Fruit fly (Drosophila melanogaster) whole organism, wandering third instar larva: ENCODE results near the gene CG32713.
A peak's percentile ranks its signal among the peaks of the same experiment; 100 is the strongest.

Experiments used
- Abd-B ChIP-seq: fragments of >200 bp; optimal IDR thresholded peaks from 2 replicates; lab custom pipeline; 2017; ENCODE audit warnings: missing biosample characterization, missing genetic modification characterization
- CG32264 ChIP-seq: fragments of 200-800 bp; sonication (Bioruptor generic); optimal IDR thresholded peaks from 2 replicates; lab custom pipeline; 2016; ENCODE audit warnings: missing biosample characterization, missing genetic modification characterization
- CG9705 ChIP-seq: fragments of 200-800 bp; sonication (Bioruptor generic); optimal IDR thresholded peaks from 2 replicates; lab custom pipeline; 2018; ENCODE audit warnings: missing biosample characterization, mild to moderate bottlenecking, missing genetic modification characterization
- CrebA ChIP-seq: fragments of 200-800 bp; sonication (Bioruptor generic); optimal IDR thresholded peaks from 2 replicates; lab custom pipeline; 2016; ENCODE audit warnings: missing biosample characterization, mild to moderate bottlenecking, missing genetic modification characterization, borderline replicate concordance
- Dfd ChIP-seq: fragments of >200 bp; optimal IDR thresholded peaks from 2 replicates; lab custom pipeline; 2017; ENCODE audit warnings: missing biosample characterization, missing genetic modification characterization
- Dif ChIP-seq: fragments of 200-275, 200-300 bp; sonication (Bioruptor generic); optimal IDR thresholded peaks from 2 replicates; lab custom pipeline; 2018; ENCODE audit warnings: missing biosample characterization, missing genetic modification characterization; ENCODE audit not compliant: partially characterized antibody
- GATAd ChIP-seq: sonication (Bioruptor generic); optimal IDR thresholded peaks from 2 replicates; lab custom pipeline; 2016; ENCODE audit warnings: missing biosample characterization, missing genetic modification characterization
- HLH106 ChIP-seq: fragments of 200-800 bp; optimal IDR thresholded peaks from 3 replicates; lab custom pipeline; 2019; ENCODE audit warnings: missing biosample characterization, mild to moderate bottlenecking, missing genetic modification characterization, moderate library complexity
- Hnf4 ChIP-seq: fragments of 200-800 bp; sonication (Bioruptor generic); optimal IDR thresholded peaks from 2 replicates; lab custom pipeline; 2016; ENCODE audit warnings: missing biosample characterization, mild to moderate bottlenecking, missing genetic modification characterization
- Hr78 ChIP-seq: fragments of >200 bp; optimal IDR thresholded peaks from 2 replicates; lab custom pipeline; 2017; ENCODE audit warnings: missing biosample characterization, missing genetic modification characterization
- Hr83 ChIP-seq: fragments of 200-300 bp; sonication (Bioruptor generic); optimal IDR thresholded peaks from 2 replicates; lab custom pipeline; 2016; ENCODE audit warnings: missing biosample characterization, mild to moderate bottlenecking, missing genetic modification characterization, moderate library complexity; ENCODE audit not compliant: poor library complexity, severe bottlenecking
- Jra ChIP-seq: sonication (Bioruptor generic); optimal IDR thresholded peaks from 2 replicates; lab custom pipeline; 2016; ENCODE audit warnings: missing biosample characterization, missing genetic modification characterization
- Mio ChIP-seq: sonication (Bioruptor generic); optimal IDR thresholded peaks from 2 replicates; lab custom pipeline; 2016; ENCODE audit warnings: missing biosample characterization, missing genetic modification characterization
- Myc ChIP-seq: fragments of >200 bp; optimal IDR thresholded peaks from 2 replicates; lab custom pipeline; 2017
- N ChIP-seq: fragments of >200 bp; optimal IDR thresholded peaks from 2 replicates; lab custom pipeline; 2018; ENCODE audit warnings: missing biosample characterization, missing external identifiers, missing genetic modification characterization
- OdsH ChIP-seq: fragments of 200-800 bp; sonication (Bioruptor generic); optimal IDR thresholded peaks from 2 replicates; lab custom pipeline; 2016; ENCODE audit warnings: missing biosample characterization, mild to moderate bottlenecking, missing genetic modification characterization
- Rel ChIP-seq, 2 experiments: fragments of 200-800 bp; sonication (Bioruptor generic) in 1 of 2; optimal IDR thresholded peaks; 2 replicates in 1 of 2; 3 replicates in 1 of 2; lab custom pipeline; 2016 to 2019; ENCODE audit warnings: mild to moderate bottlenecking in 2 of 2, missing biosample characterization in 2 of 2, missing genetic modification characterization in 2 of 2, moderate library complexity in 1 of 2
- Sp1 ChIP-seq: fragments of 200-800 bp; sonication (Bioruptor generic); optimal IDR thresholded peaks from 3 replicates; lab custom pipeline; 2019; ENCODE audit warnings: missing biosample characterization, mild to moderate bottlenecking, missing genetic modification characterization, moderate library complexity
- Vsx2 ChIP-seq: fragments of 200-300, 225-300 bp; sonication (Bioruptor generic); optimal IDR thresholded peaks from 2 replicates; lab custom pipeline; 2018; ENCODE audit warnings: missing biosample characterization, missing genetic modification characterization; ENCODE audit not compliant: partially characterized antibody
- br ChIP-seq: fragments of 200-800 bp; sonication (Bioruptor generic); optimal IDR thresholded peaks from 2 replicates; lab custom pipeline; 2016; ENCODE audit warnings: missing biosample characterization, missing genetic modification characterization
- brk ChIP-seq: fragments of 200-800 bp; sonication (Bioruptor generic); optimal IDR thresholded peaks from 2 replicates; lab custom pipeline; 2016; ENCODE audit warnings: missing biosample characterization, mild to moderate bottlenecking, missing genetic modification characterization
- dl ChIP-seq, 2 experiments: fragments of 175-275, 200-275 bp in 1 of 2; fragments of 200-275 bp in 1 of 2; sonication (Bioruptor generic); optimal IDR thresholded peaks; lab custom pipeline; 2018; ENCODE audit warnings: mild to moderate bottlenecking in 2 of 2, missing biosample characterization in 2 of 2, missing genetic modification characterization in 2 of 2, moderate library complexity in 2 of 2; ENCODE audit not compliant: partially characterized antibody in 2 of 2, insufficient read depth in 1 of 2
- dmrt93B ChIP-seq: fragments of 200-800 bp; sonication (Bioruptor generic); optimal IDR thresholded peaks from 2 replicates; lab custom pipeline; 2018; ENCODE audit warnings: missing biosample characterization, mild to moderate bottlenecking, missing genetic modification characterization
- dsf ChIP-seq: sonication (Bioruptor generic); optimal IDR thresholded peaks from 2 replicates; lab custom pipeline; 2016; ENCODE audit warnings: missing biosample characterization, missing genetic modification characterization, borderline replicate concordance
- ey ChIP-seq: fragments of 200-800 bp; sonication (Bioruptor generic); optimal IDR thresholded peaks from 2 replicates; lab custom pipeline; 2016; ENCODE audit warnings: missing biosample characterization, missing genetic modification characterization
- foxo ChIP-seq, 2 experiments: fragments of 200-800 bp; sonication (Bioruptor generic); optimal IDR thresholded peaks; 2 replicates in 1 of 2; 3 replicates in 1 of 2; lab custom pipeline; 2016 to 2017; ENCODE audit warnings: missing biosample characterization in 2 of 2, missing genetic modification characterization in 2 of 2
- fru ChIP-seq: fragments of 200-800 bp; sonication (Bioruptor generic); optimal IDR thresholded peaks from 3 replicates; lab custom pipeline; 2016; ENCODE audit warnings: missing biosample characterization, mild to moderate bottlenecking, missing genetic modification characterization
- h ChIP-seq: fragments of 200-800 bp; sonication (Bioruptor generic); optimal IDR thresholded peaks from 3 replicates; lab custom pipeline; 2016; ENCODE audit warnings: missing biosample characterization, mild to moderate bottlenecking, missing genetic modification characterization
- jim ChIP-seq: fragments of 175-275, 200-325 bp; sonication (Bioruptor generic); optimal IDR thresholded peaks from 2 replicates; lab custom pipeline; 2016; ENCODE audit warnings: missing biosample characterization, mild to moderate bottlenecking, missing genetic modification characterization
- lola ChIP-seq: fragments of >200 bp; optimal IDR thresholded peaks from 2 replicates; lab custom pipeline; 2017; ENCODE audit warnings: missing biosample characterization, missing genetic modification characterization
- pan ChIP-seq: fragments of >200 bp; optimal IDR thresholded peaks from 2 replicates; lab custom pipeline; 2017
- psq ChIP-seq: fragments of 200-800 bp; sonication (Bioruptor generic); optimal IDR thresholded peaks from 3 replicates; lab custom pipeline; 2017; ENCODE audit warnings: missing biosample characterization, mild to moderate bottlenecking, missing genetic modification characterization, moderate library complexity
- rgr ChIP-seq: fragments of 200-800 bp; sonication (Bioruptor generic); optimal IDR thresholded peaks from 3 replicates; lab custom pipeline; 2016; ENCODE audit warnings: missing biosample characterization, mild to moderate bottlenecking, missing genetic modification characterization
- sage ChIP-seq: fragments of 200-800 bp; sonication (Bioruptor generic); optimal IDR thresholded peaks from 2 replicates; lab custom pipeline; 2016; ENCODE audit warnings: missing biosample characterization, mild to moderate bottlenecking, missing genetic modification characterization
- sv ChIP-seq: fragments of 200-800 bp; sonication (Bioruptor generic); optimal IDR thresholded peaks from 3 replicates; lab custom pipeline; 2016; ENCODE audit warnings: missing biosample characterization, missing genetic modification characterization
- tai ChIP-seq: sonication (Bioruptor generic); optimal IDR thresholded peaks from 2 replicates; lab custom pipeline; 2016; ENCODE audit warnings: missing biosample characterization, missing genetic modification characterization
- usp ChIP-seq: fragments of >200 bp; optimal IDR thresholded peaks from 2 replicates; lab custom pipeline; 2017; ENCODE audit warnings: missing biosample characterization, missing genetic modification characterization
- woc ChIP-seq: sonication (Bioruptor generic); optimal IDR thresholded peaks from 2 replicates; lab custom pipeline; 2016; ENCODE audit warnings: missing biosample characterization, mild to moderate bottlenecking, missing genetic modification characterization

Gene CG32713

dm6 chrX:8420772-8421448, 36.5 kb downstream of the CG32713 start:
- no peak for TF ChIP-seq CG9705 (GFP tag; lab: Kevin White, UChicago)
- TF ChIP-seq Dfd: peak; percentile 99
- TF ChIP-seq OdsH (GFP tag; lab: Kevin White, UChicago): peak; percentile 38
- TF ChIP-seq fru (GFP tag; lab: Kevin White, UChicago): peak; percentile 45
- peak; percentile 78 for TF ChIP-seq pan (lab: Kevin White, UChicago)
- TF ChIP-seq ey: peak; percentile 52
- peak; percentile 48 for TF ChIP-seq rgr
- peak; percentile 44 for TF ChIP-seq Hr83
- peak; percentile 45 for TF ChIP-seq woc (GFP tag; lab: Kevin White, UChicago)
- TF ChIP-seq Hr78 (GFP tag; lab: Kevin White, UChicago): no peak
- peak; percentile 28 for TF ChIP-seq br (GFP tag; lab: Kevin White, UChicago)
- peak; percentile 32 for TF ChIP-seq Sp1 (GFP tag; lab: Kevin White, UChicago)
- peak; percentile 98 for TF ChIP-seq Dif (GFP tag; lab: Kevin White, UChicago)
- TF ChIP-seq jim (GFP tag; lab: Kevin White, UChicago): no peak
- TF ChIP-seq CrebA (GFP tag; lab: Kevin White, UChicago): no peak
- TF ChIP-seq Myc (lab: Kevin White, UChicago): no peak
- no peak for TF ChIP-seq lola (GFP tag; lab: Kevin White, UChicago)
- peak; percentile 89 for TF ChIP-seq psq (GFP tag; lab: Kevin White, UChicago)
- TF ChIP-seq usp (GFP tag; lab: Kevin White, UChicago): no peak
- no peak for TF ChIP-seq dsf (GFP tag; lab: Kevin White, UChicago)
- TF ChIP-seq dmrt93B (GFP tag; lab: Kevin White, UChicago): no peak
- TF ChIP-seq GATAd: no peak
- peak; percentile 91 to 97 for TF ChIP-seq dl (GFP tag; optimal IDR thresholded peaks at IDR 0.05; lab: Kevin White, UChicago; ENCODE audit: insufficient read depth in 1 of 2, partially characterized antibody in 2 of 2)
- peak; percentile 59 for TF ChIP-seq h (GFP tag; lab: Kevin White, UChicago)
- peak; percentile 44 for TF ChIP-seq sage (GFP tag; lab: Kevin White, UChicago)
- peak; percentile 22 for TF ChIP-seq tai (GFP tag; lab: Kevin White, UChicago)
- TF ChIP-seq sv: no peak
- TF ChIP-seq Jra (GFP tag; lab: Kevin White, UChicago): peak; percentile 60
- TF ChIP-seq Abd-B (GFP tag; lab: Kevin White, UChicago): no peak
- TF ChIP-seq brk (GFP tag; lab: Kevin White, UChicago): no peak
- TF ChIP-seq N (GFP tag; lab: Kevin White, UChicago): peak; percentile 80
- TF ChIP-seq Mio (GFP tag; lab: Kevin White, UChicago): no peak
- TF ChIP-seq foxo (GFP tag; optimal IDR thresholded peaks at IDR 0.05; lab: Kevin White, UChicago): peak in 1 of 2 experiments; percentile 47
- peak; percentile 20 for TF ChIP-seq HLH106
- TF ChIP-seq Rel (GFP tag; optimal IDR thresholded peaks at IDR 0.05; lab: Kevin White, UChicago): no peak
- TF ChIP-seq Rel (tag; optimal IDR thresholded peaks at IDR 0.05; lab: Kevin White, UChicago): peak; percentile 48
- TF ChIP-seq Vsx2 (GFP tag; lab: Kevin White, UChicago): peak; percentile 96
- no peak for TF ChIP-seq CG32264 (GFP tag; lab: Kevin White, UChicago)
- no peak for TF ChIP-seq Hnf4 (GFP tag; lab: Kevin White, UChicago)

dm6 chrX:8419534-8419933, 37.9 kb downstream of the CG32713 start:
- no peak for TF ChIP-seq tai (GFP tag; lab: Kevin White, UChicago)
- TF ChIP-seq woc (GFP tag; lab: Kevin White, UChicago): no peak
- TF ChIP-seq pan (lab: Kevin White, UChicago): no peak
- no peak for TF ChIP-seq HLH106
- no peak for TF ChIP-seq dl (GFP tag; optimal IDR thresholded peaks at IDR 0.05; lab: Kevin White, UChicago; ENCODE audit: insufficient read depth in 1 of 2, partially characterized antibody in 2 of 2)
- TF ChIP-seq CG9705 (GFP tag; lab: Kevin White, UChicago): no peak
- TF ChIP-seq Rel (GFP tag; optimal IDR thresholded peaks at IDR 0.05; lab: Kevin White, UChicago): no peak
- TF ChIP-seq Rel (tag; optimal IDR thresholded peaks at IDR 0.05; lab: Kevin White, UChicago): no peak
- no peak for TF ChIP-seq Myc (lab: Kevin White, UChicago)
- no peak for TF ChIP-seq rgr
